Worm (Caenorhabditis elegans) whole organism, L3 larva: Measurements from ENCODE around the gene C02H6.3.

ENCODE experiments used
- nhr-12 ChIP-seq: fragments of 150-350 bp; optimal IDR thresholded peaks from 2 replicates; lab custom pipeline; 2014; ENCODE audit warnings: missing biosample characterization, missing genetic modification characterization
- pqm-1 ChIP-seq: fragments of 150-350 bp; optimal IDR thresholded peaks from 2 replicates; lab custom pipeline; 2017; ENCODE audit warnings: missing biosample characterization, missing genetic modification characterization, inconsistent platforms

- TF ChIP-seq pqm-1, result no peak
- TF ChIP-seq nhr-12, result no peak
These were observed 14.7 kb upstream of the C02H6.3 start, which contains the start of gene srj-13 for ce11 chrV:7402355-7402754.
